Fruit fly (Drosophila melanogaster): ENCODE measurements around the gene CG18577.

Gene CG18577

DNA sequence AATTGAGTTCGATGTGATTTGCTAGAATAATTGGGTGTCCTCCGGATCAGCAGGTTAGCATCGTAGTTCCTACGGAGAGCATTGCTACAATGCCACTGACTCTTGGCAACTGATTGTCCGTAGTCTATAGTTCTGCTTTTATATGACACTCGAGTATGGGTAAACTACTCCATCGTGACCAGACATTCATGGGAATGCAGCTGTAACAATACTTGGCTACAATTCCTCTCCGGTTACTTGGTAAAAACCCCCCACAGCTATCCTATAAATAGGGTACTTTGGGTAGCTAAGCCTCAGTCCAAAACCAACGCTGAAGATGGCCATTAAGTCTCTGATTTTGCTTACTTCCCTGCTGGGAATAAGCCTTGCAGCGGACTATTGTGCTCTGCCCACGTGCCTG lies 29.3 kb downstream of the CG18577 start, which contains the start of gene scpr-C:
Gene scpr-C, plus strand, starts transcription at position 301 of the 400 bp plus-strand sequence.
- TF ChIP-seq usp (GFP tag; optimal IDR thresholded peaks at IDR 0.05) (no peak), fru (GFP tag; optimal IDR thresholded peaks at IDR 0.05) (no peak), CG32264 (GFP tag; optimal IDR thresholded peaks at IDR 0.05) (no peak), lola (GFP tag; optimal IDR thresholded peaks at IDR 0.05) (no peak), woc (GFP tag; optimal IDR thresholded peaks at IDR 0.05) (no peak), brk (GFP tag; optimal IDR thresholded peaks at IDR 0.05) (no peak), dmrt93B (GFP tag; optimal IDR thresholded peaks at IDR 0.05) (no peak), Jra (GFP tag; optimal IDR thresholded peaks at IDR 0.05) (no peak), Sp1 (GFP tag; optimal IDR thresholded peaks at IDR 0.05) (no peak), dl (GFP tag; optimal IDR thresholded peaks at IDR 0.05; ENCODE audit: insufficient read depth in 1 of 2, partially characterized antibody in 2 of 2) (no peak), Hnf4 (GFP tag; optimal IDR thresholded peaks at IDR 0.05) (no peak)

DNA sequence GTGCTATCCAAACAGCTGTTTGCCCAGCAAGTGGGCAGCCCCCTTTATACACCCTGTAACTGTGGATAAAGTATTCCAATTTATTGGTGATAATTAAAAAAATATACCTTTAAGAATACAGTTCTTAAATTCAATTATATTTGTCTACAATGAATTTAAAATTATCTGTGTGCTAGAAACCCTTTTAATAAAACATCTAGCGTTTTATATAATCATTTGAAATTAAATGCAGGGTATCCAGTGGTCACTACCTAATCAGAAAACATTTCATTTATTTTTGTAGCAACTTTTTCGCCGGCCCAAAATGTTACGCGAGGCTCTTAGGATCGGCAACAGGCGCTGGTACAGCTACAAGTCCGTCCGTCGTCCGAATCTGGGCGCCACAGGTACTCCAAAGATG lies 30.6 kb downstream of the CG18577 start, which contains the start of gene CG17726:
Gene CG17726, plus strand, starts transcription at position 267 of the 400 bp plus-strand sequence.
- TF ChIP-seq pan (optimal IDR thresholded peaks at IDR 0.05) (no peak), fru (GFP tag; optimal IDR thresholded peaks at IDR 0.05) (peak; percentile 94), br (GFP tag; optimal IDR thresholded peaks at IDR 0.05) (peak; percentile 92), GATAd (GFP tag; optimal IDR thresholded peaks at IDR 0.05) (peak; percentile 17), brk (GFP tag; optimal IDR thresholded peaks at IDR 0.05) (no peak), CG9705 (GFP tag; optimal IDR thresholded peaks at IDR 0.05) (peak; percentile 92), Rel (GFP tag; optimal IDR thresholded peaks at IDR 0.05) (no peak), Rel (tag; optimal IDR thresholded peaks at IDR 0.05) (peak; percentile 87), tai (GFP tag; optimal IDR thresholded peaks at IDR 0.05) (no peak), dmrt93B (GFP tag; optimal IDR thresholded peaks at IDR 0.05) (no peak), dl (GFP tag; optimal IDR thresholded peaks at IDR 0.05; ENCODE audit: insufficient read depth in 1 of 2, partially characterized antibody in 2 of 2) (no peak), Vsx2 (GFP tag; optimal IDR thresholded peaks at IDR 0.05; ENCODE audit: partially characterized antibody) (no peak), sage (GFP tag; optimal IDR thresholded peaks at IDR 0.05) (no peak), Abd-B (GFP tag; optimal IDR thresholded peaks at IDR 0.05) (no peak), rgr (GFP tag; optimal IDR thresholded peaks at IDR 0.05) (peak; percentile 98), Hr78 (GFP tag; optimal IDR thresholded peaks at IDR 0.05) (no peak), OdsH (GFP tag; optimal IDR thresholded peaks at IDR 0.05) (peak; percentile 97), Dfd (GFP tag; optimal IDR thresholded peaks at IDR 0.05) (no peak), N (GFP tag; optimal IDR thresholded peaks at IDR 0.05) (no peak), woc (GFP tag; optimal IDR thresholded peaks at IDR 0.05) (peak; percentile 96), CrebA (GFP tag; optimal IDR thresholded peaks at IDR 0.05; ENCODE audit: borderline replicate concordance) (no peak), h (GFP tag; optimal IDR thresholded peaks at IDR 0.05) (peak; percentile 94), Myc (optimal IDR thresholded peaks at IDR 0.05) (no peak), jim (GFP tag; optimal IDR thresholded peaks at IDR 0.05) (no peak), Jra (GFP tag; optimal IDR thresholded peaks at IDR 0.05) (no peak), Mio (GFP tag; optimal IDR thresholded peaks at IDR 0.05) (peak; percentile 50), dsf (GFP tag; optimal IDR thresholded peaks at IDR 0.05; ENCODE audit: borderline replicate concordance) (no peak), lola (GFP tag; optimal IDR thresholded peaks at IDR 0.05) (no peak), Hnf4 (GFP tag; optimal IDR thresholded peaks at IDR 0.05) (no peak), usp (GFP tag; optimal IDR thresholded peaks at IDR 0.05) (no peak), HLH106 (tag; optimal IDR thresholded peaks at IDR 0.05) (peak; percentile 98), foxo (GFP tag; optimal IDR thresholded peaks at IDR 0.05) (peak in 1 of 2 experiments; percentile 98), CG32264 (GFP tag; optimal IDR thresholded peaks at IDR 0.05) (peak; percentile 77), ey (GFP tag; optimal IDR thresholded peaks at IDR 0.05) (peak; percentile 90), Hr83 (GFP tag; optimal IDR thresholded peaks at IDR 0.05; ENCODE audit: poor library complexity, severe bottlenecking) (no peak), Sp1 (GFP tag; optimal IDR thresholded peaks at IDR 0.05) (peak; percentile 99), Dif (GFP tag; optimal IDR thresholded peaks at IDR 0.05; ENCODE audit: partially characterized antibody) (no peak), psq (GFP tag; optimal IDR thresholded peaks at IDR 0.05) (peak; percentile 92), sv (GFP tag; optimal IDR thresholded peaks at IDR 0.05) (peak; percentile 88)

Data from whole organism, wandering third instar larva.